Worm (Caenorhabditis elegans) whole organism, midembryonic: Measurements from ENCODE around the gene clec-5.

Source experiments
- T22C8.4 ChIP-seq: fragments of 200-800 bp; sonication (Bioruptor generic); IDR thresholded peaks from 2 replicates; pipeline ENCODE4 v1.3.6; 2022; ENCODE audit warnings: missing genetic modification characterization, missing compliant biosample characterization
- cog-1 ChIP-seq: sonication (generic microtip); optimal IDR thresholded peaks from 2 replicates; lab custom pipeline; 2016; ENCODE audit warnings: missing genetic modification characterization, missing compliant biosample characterization
- flt-1 ChIP-seq: fragments of 200-800 bp; sonication (Bioruptor generic); IDR thresholded peaks from 2 replicates; pipeline ENCODE4 v1.3.6; 2022; ENCODE audit warnings: missing genetic modification characterization, missing compliant biosample characterization
- klf-2 ChIP-seq: fragments of 200-800 bp; sonication (Bioruptor generic); conservative IDR thresholded peaks from 2 replicates; pipeline ENCODE4 v1.3.6; 2022; ENCODE audit warnings: missing genetic modification reagents, missing genetic modification characterization, missing compliant biosample characterization
- med-1 ChIP-seq: sonication (generic microtip); optimal IDR thresholded peaks from 2 replicates; lab custom pipeline; 2017; ENCODE audit warnings: missing genetic modification characterization, mild to moderate bottlenecking, missing compliant biosample characterization, antibody characterized with exemption, missing genetic modification reagents; ENCODE audit not compliant: insufficient read depth
- ref-1 ChIP-seq: fragments of 200-800 bp; sonication (Bioruptor generic); conservative IDR thresholded peaks from 2 replicates; pipeline ENCODE4 v1.3.6; 2022; ENCODE audit warnings: missing genetic modification reagents, missing genetic modification characterization, missing compliant biosample characterization
- tab-1 ChIP-seq: fragments of 200-800 bp; sonication (Bioruptor generic); IDR thresholded peaks from 2 replicates; pipeline ENCODE4 v1.3.6; 2022; ENCODE audit warnings: missing genetic modification characterization, missing compliant biosample characterization
- ztf-23 ChIP-seq: fragments of 200-800 bp; sonication (Bioruptor generic); IDR thresholded peaks from 2 replicates; pipeline ENCODE4 v1.3.6; 2022; ENCODE audit warnings: missing genetic modification reagents, missing genetic modification characterization, missing compliant biosample characterization
- ztf-29 ChIP-seq: fragments of 200-800 bp; sonication (Bioruptor generic); IDR thresholded peaks from 2 replicates; pipeline ENCODE4 v1.3.6; 2022; ENCODE audit warnings: missing genetic modification reagents, missing genetic modification characterization, missing compliant biosample characterization

Gene clec-5

DNA sequence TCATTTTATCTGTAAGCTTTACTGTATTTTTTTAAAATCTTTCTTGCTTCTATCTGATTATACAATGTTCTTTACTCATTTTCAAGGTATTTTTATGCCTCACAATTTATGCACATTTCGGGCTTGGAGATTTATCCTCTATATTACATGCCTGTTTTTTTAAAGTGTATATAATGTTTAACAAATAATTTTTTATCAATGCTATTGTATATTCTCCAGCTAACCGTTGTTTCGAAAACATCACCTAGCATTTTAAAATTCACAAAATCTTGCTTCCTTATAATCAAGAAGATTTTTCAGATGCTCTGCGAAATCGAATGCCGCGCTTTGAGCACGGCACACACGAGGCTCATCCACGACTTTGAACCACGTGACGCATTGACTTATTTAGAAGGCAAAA lies 31.4 kb downstream of the clec-5 start, which contains the start of gene ced-4:
Gene ced-4 (plus strand): TSS at position 301 of the 400 bp plus-strand sequence.
- no peak for TF ChIP-seq cog-1 (tag; lab: Kevin White, UChicago)

DNA sequence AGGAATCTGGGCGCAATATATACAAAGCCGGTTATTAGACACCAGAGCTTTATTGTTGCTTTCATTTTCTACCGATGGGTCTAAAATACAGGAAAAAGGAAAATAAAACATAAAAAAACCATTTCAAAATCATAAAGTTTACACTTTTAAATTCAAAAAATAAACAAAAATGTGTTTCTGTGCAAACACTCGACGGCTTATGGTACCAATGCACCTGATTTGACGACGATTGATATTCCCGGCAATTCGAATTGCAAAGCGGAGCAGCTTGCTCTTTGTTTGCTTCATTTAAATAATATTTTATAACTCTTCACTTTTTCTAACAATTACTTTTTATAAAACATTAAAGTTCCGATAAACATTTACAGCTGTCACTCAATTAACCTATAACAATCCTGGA lies 33.3 kb downstream of the clec-5 start, which contains the start of gene F26A1.1:
Gene F26A1.1 (plus strand): TSS at position 369 of the 400 bp plus-strand sequence.
- TF ChIP-seq tab-1 (GFP tag; lab: Robert Waterston, UW): no peak
- no peak for TF ChIP-seq med-1 (GFP tag; lab: Kevin White, UChicago)
- no peak for TF ChIP-seq cog-1 (tag; lab: Kevin White, UChicago)
- TF ChIP-seq ref-1 (GFP tag; lab: Robert Waterston, UW): no peak
- no peak for TF ChIP-seq T22C8.4
- no peak for TF ChIP-seq klf-2 (GFP tag; lab: Robert Waterston, UW)
- TF ChIP-seq ztf-23 (GFP tag; lab: Robert Waterston, UW): no peak
- TF ChIP-seq ztf-29 (GFP tag; lab: Robert Waterston, UW): no peak
- no peak for TF ChIP-seq flt-1

DNA sequence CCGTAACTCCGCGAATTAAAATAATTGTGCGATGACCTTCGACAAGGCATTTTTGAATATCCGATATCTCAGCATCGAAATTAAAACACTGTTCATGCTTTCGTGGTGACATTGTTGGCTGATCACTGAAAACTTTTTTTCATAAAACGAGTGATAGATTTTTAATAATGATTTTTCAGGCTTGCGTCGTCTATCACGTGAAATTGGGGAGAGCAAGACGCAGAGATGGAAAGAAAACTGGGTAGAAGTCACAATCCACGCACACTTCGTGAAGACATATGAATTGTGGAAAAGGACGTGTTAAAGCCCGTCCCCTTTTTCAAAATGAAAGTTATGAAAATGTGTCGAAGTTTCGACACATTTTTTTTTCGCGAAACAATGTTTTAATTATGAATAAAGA lies 33.7 kb downstream of the clec-5 start, which contains the start of gene nonu-1:
Gene nonu-1 (minus strand): TSS at position 169 of the 400 bp plus-strand sequence.
- TF ChIP-seq ztf-23 (GFP tag; lab: Robert Waterston, UW) (no peak), cog-1 (tag; lab: Kevin White, UChicago) (no peak), ztf-29 (GFP tag; lab: Robert Waterston, UW) (no peak), T22C8.4 (no peak), med-1 (GFP tag; lab: Kevin White, UChicago) (no peak), tab-1 (GFP tag; lab: Robert Waterston, UW) (no peak), flt-1 (no peak), ref-1 (GFP tag; lab: Robert Waterston, UW) (no peak), klf-2 (GFP tag; lab: Robert Waterston, UW) (no peak)

DNA sequence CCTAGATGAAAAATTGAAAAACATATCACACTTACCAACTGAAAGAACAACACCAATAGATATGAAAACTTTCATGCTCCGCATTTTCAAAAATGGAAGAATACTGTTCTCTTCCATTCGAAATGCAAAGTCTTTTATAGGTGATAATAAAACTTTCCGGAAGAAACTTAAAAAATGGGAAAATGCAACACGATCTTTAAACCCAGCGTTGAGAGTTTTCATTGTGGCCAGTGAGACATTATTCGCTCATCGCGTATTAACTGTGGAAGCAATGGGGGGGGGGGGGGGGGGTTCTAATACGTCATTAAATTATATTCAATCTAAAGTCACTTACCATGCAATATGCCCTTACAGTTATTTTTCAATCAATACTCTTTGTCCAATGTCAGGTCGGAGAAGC lies 39.1 kb downstream of the clec-5 start, which contains the start of the genes clec-157 and fkh-5:
Gene clec-157 (minus strand): TSS at position 101 of the 400 bp plus-strand sequence.
Gene fkh-5 (plus strand): TSS at position 336 of the 400 bp plus-strand sequence.
- TF ChIP-seq T22C8.4 (no peak), med-1 (GFP tag; lab: Kevin White, UChicago) (no peak), flt-1 (no peak), cog-1 (tag; lab: Kevin White, UChicago) (no peak), tab-1 (GFP tag; lab: Robert Waterston, UW) (no peak), ztf-29 (GFP tag; lab: Robert Waterston, UW) (no peak), ref-1 (GFP tag; lab: Robert Waterston, UW) (no peak), ztf-23 (GFP tag; lab: Robert Waterston, UW) (no peak), klf-2 (GFP tag; lab: Robert Waterston, UW) (no peak)

DNA sequence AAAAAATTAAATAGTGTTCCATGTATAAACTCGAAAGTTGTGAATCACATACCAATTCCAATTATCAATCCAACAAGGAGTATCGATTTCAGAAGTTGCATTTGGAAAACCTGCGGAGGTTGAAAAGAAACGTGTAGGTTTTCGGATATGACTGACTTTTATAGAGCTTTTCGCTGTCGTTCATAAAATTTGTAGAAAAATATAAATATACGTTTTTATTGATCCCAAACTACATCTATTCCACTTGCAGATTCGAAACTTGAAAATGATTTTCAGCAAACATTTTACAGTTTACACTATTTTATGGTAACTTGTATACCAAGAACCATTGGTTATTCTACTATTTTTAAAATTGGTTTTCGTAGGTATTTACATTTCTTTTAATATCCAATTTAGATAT lies 41.2 kb downstream of the clec-5 start, which contains the start of gene clec-156:
Gene clec-156 (minus strand): TSS at position 101 of the 400 bp plus-strand sequence.
- TF ChIP-seq ztf-23 (GFP tag; lab: Robert Waterston, UW) (no peak), cog-1 (tag; lab: Kevin White, UChicago) (no peak), ref-1 (GFP tag; lab: Robert Waterston, UW) (no peak), tab-1 (GFP tag; lab: Robert Waterston, UW) (no peak), klf-2 (GFP tag; lab: Robert Waterston, UW) (no peak), T22C8.4 (no peak), ztf-29 (GFP tag; lab: Robert Waterston, UW) (no peak), flt-1 (no peak), med-1 (GFP tag; lab: Kevin White, UChicago) (no peak)

DNA sequence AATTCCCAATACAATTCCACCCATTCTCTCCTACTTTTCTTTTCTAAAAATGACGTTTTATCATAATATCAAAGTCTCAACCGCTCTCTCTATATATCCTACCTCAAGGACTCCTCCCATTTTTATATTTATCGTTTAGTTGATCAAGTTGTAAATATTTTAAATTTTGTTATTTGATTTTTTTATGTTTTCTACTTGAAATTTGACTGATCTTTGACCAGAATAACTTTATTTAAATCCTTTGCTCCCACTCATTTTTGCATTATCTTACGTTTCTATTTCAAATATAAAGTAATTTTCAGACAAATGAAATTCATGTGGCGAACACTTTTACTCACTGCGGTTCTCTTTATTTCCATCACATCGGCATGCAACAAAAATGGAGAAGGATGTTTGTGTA lies 46.0 kb downstream of the clec-5 start, which contains the start of the genes acbp-7 and F26A1.19:
Gene acbp-7 (plus strand): TSS at position 301 of the 400 bp plus-strand sequence.
Gene F26A1.19 (plus strand): TSS at position 303 of the 400 bp plus-strand sequence.
- TF ChIP-seq med-1 (GFP tag; lab: Kevin White, UChicago) (no peak), klf-2 (GFP tag; lab: Robert Waterston, UW) (no peak), ref-1 (GFP tag; lab: Robert Waterston, UW) (no peak)
